Worm (Caenorhabditis elegans) whole organism, L4 larva: ENCODE data around the gene R07H5.16.
"Not testable (repeated sequence)": the region's sequence is repeated elsewhere in the genome, so short reads cannot be mapped to it uniquely, and the experiment has no call there.

Experiments
- F37D6.2 ChIP-seq: sonication (generic microtip); optimal IDR thresholded peaks from 2 replicates; lab custom pipeline; 2016; ENCODE audit warnings: mild to moderate bottlenecking, missing genetic modification characterization, missing compliant biosample characterization
- Y5F2A.4 ChIP-seq: fragments of 200-800 bp; sonication (Bioruptor generic); optimal IDR thresholded peaks from 2 replicates; lab custom pipeline; 2018; ENCODE audit warnings: mild to moderate bottlenecking, missing genetic modification characterization, missing compliant biosample characterization
- ama-1 ChIP-seq: fragments of 150-350 bp; optimal IDR thresholded peaks from 2 replicates; lab custom pipeline; 2014; ENCODE audit warnings: inconsistent platforms, mixed read lengths
- ceh-32 ChIP-seq: sonication (generic microtip); optimal IDR thresholded peaks from 2 replicates; lab custom pipeline; 2016; ENCODE audit warnings: mild to moderate bottlenecking, missing genetic modification characterization, missing compliant biosample characterization; ENCODE audit not compliant: poor library complexity
- ces-1 ChIP-seq: fragments of 150-350 bp; sonication (generic microtip); optimal IDR thresholded peaks from 4 replicates; lab custom pipeline; 2014; ENCODE audit warnings: missing biosample characterization, missing genetic modification reagents, missing genetic modification characterization
- daf-19 ChIP-seq: fragments of 200-800 bp; sonication (Bioruptor generic); conservative IDR thresholded peaks from 2 replicates; pipeline ENCODE4 v1.3.6; 2022; ENCODE audit warnings: missing genetic modification characterization, missing compliant biosample characterization
- lin-13 ChIP-seq: fragments of 150-350 bp; optimal IDR thresholded peaks from 2 replicates; lab custom pipeline; 2014; ENCODE audit warnings: missing biosample characterization, missing genetic modification reagents, missing genetic modification characterization
- lin-29 ChIP-seq: fragments of 200-800 bp; sonication (Bioruptor generic); IDR thresholded peaks from 2 replicates; pipeline ENCODE4 v1.3.6; 2022; ENCODE audit warnings: missing genetic modification reagents, missing genetic modification characterization, missing compliant biosample characterization
- nhr-48 ChIP-seq: sonication (generic microtip); optimal IDR thresholded peaks from 2 replicates; lab custom pipeline; 2016; ENCODE audit warnings: mild to moderate bottlenecking, missing genetic modification characterization, missing compliant biosample characterization
- pqm-1 ChIP-seq: sonication (generic microtip); optimal IDR thresholded peaks from 2 replicates; lab custom pipeline; 2017; ENCODE audit warnings: missing biosample characterization, missing genetic modification characterization
- zag-1 ChIP-seq: fragments of 150-350 bp; optimal IDR thresholded peaks from 2 replicates; lab custom pipeline; 2014; ENCODE audit warnings: missing biosample characterization, missing genetic modification characterization
- zfp-2 ChIP-seq: sonication (generic microtip); optimal IDR thresholded peaks from 2 replicates; lab custom pipeline; 2016; ENCODE audit warnings: mild to moderate bottlenecking, missing genetic modification characterization, missing compliant biosample characterization

ce11 chrIV:11225715-11226475, 26.8 kb downstream of the R07H5.16 start:
- TF ChIP-seq nhr-48 (tag; lab: Kevin White, UChicago); zfp-2 (tag; lab: Kevin White, UChicago); pqm-1 (tag; lab: Kevin White, UChicago); F37D6.2 (tag; lab: Kevin White, UChicago); daf-19 (GFP tag; lab: Robert Waterston, UW); zag-1; ama-1 (lab: Kevin White, UChicago); lin-13 (GFP tag; lab: Kevin White, UChicago); ces-1 (GFP tag; lab: Kevin White, UChicago); ceh-32 (tag; lab: Kevin White, UChicago); lin-29 (GFP tag; lab: Robert Waterston, UW); Y5F2A.4 (GFP tag; lab: Kevin White, UChicago): not testable (repeated sequence)
